Fruit fly (Drosophila melanogaster): Measurements from ENCODE around the gene mTerf5.
A peak's percentile ranks its signal among the peaks of the same experiment; 100 is the strongest.

Gene mTerf5

DNA sequence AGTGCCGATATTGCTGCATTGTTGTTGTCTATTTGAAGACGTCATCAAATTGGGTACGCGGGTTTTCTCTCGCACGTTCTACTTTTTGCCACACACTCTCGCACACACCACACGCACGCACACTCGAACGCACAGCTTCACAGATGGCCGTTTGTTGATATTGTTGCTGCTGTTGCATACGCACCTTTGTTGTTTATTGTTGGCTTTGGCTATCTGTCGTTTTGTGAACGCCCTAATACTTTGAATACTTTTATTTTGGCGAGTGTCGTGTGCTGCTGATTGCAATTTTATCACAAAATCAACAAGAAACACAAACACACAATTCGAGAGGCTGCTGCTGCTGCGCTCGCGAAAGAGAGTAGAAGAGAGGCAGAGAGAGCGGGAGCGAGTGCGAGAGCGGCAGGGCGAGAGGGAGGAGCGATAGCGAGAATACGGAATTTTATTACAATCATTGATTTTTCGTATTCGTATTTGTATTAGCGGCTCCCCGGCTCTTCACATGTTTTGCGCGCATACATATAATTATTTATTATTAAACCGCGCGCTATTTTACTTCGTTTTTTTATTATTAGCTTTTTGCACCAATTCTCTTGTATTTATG lies 24.9 kb downstream of the mTerf5 start (continued):
- TF ChIP-seq CoRest (tag; optimal IDR thresholded peaks at IDR 0.05) (peak; percentile 7), Oaz (GFP tag; IDR thresholded peaks at IDR 0.05) (no peak), Rfx (GFP tag; IDR thresholded peaks at IDR 0.05) (no peak), ewg (GFP tag; optimal IDR thresholded peaks at IDR 0.05) (peak; percentile 50), Ets97D (GFP tag; optimal IDR thresholded peaks at IDR 0.05) (peak; percentile 25), Fer1 (GFP tag; optimal IDR thresholded peaks at IDR 0.05) (peak; percentile 83), CG13894 (tag; optimal IDR thresholded peaks at IDR 0.05) (no peak), CG15696 (tag; optimal IDR thresholded peaks at IDR 0.05) (peak; percentile 57), nom (GFP tag; optimal IDR thresholded peaks at IDR 0.05) (peak; percentile 49), ftz-f1 (GFP tag; optimal IDR thresholded peaks at IDR 0.05) (no peak), MTF-1 (GFP tag; optimal IDR thresholded peaks at IDR 0.05; ENCODE audit: borderline replicate concordance) (peak; percentile 48), gt (GFP tag; IDR thresholded peaks at IDR 0.05) (no peak), dmrt99B (tag; optimal IDR thresholded peaks at IDR 0.05) (peak; percentile 30), CG7963 (GFP tag; IDR thresholded peaks at IDR 0.05; ENCODE audit: partially characterized antibody) (no peak), CG4820 (GFP tag; optimal IDR thresholded peaks at IDR 0.05) (peak; percentile 10), disco-r (GFP tag; optimal IDR thresholded peaks at IDR 0.05) (peak; percentile 31), lab (GFP tag; optimal IDR thresholded peaks at IDR 0.05) (peak; percentile 45), CG17328 (GFP tag; IDR thresholded peaks at IDR 0.05) (no peak), CG9876 (GFP tag; optimal IDR thresholded peaks at IDR 0.05) (no peak), CG7839 (tag; optimal IDR thresholded peaks at IDR 0.05) (no peak), HLHmδ (GFP tag; optimal IDR thresholded peaks at IDR 0.05) (no peak), wor (GFP tag; IDR thresholded peaks at IDR 0.05) (no peak), CG4424 (GFP tag; optimal IDR thresholded peaks at IDR 0.05) (no peak), zen (tag; optimal IDR thresholded peaks at IDR 0.05) (peak; percentile 47), ems (GFP tag; optimal IDR thresholded peaks at IDR 0.05) (peak; percentile 53), Nf-YA (GFP tag; IDR thresholded peaks at IDR 0.05) (no peak), CG18619 (GFP tag; optimal IDR thresholded peaks at IDR 0.05) (peak; percentile 6), grn (GFP tag; optimal IDR thresholded peaks at IDR 0.05) (peak; percentile 56), kni (GFP tag; optimal IDR thresholded peaks at IDR 0.05) (peak; percentile 62), CG12236 (GFP tag; optimal IDR thresholded peaks at IDR 0.05) (peak; percentile 22), CG18599 (GFP tag; optimal IDR thresholded peaks at IDR 0.05) (peak; percentile 61), CG31224 (GFP tag; IDR thresholded peaks at IDR 0.05) (no peak), CG7928 (GFP tag; optimal IDR thresholded peaks at IDR 0.05) (no peak), cg (GFP tag; optimal IDR thresholded peaks at IDR 0.05) (peak; percentile 91), CG11085 (GFP tag; IDR thresholded peaks at IDR 0.05) (no peak), fd96Cb (tag; optimal IDR thresholded peaks at IDR 0.05) (no peak), lilli (GFP tag; optimal IDR thresholded peaks at IDR 0.05) (peak; percentile 26), CG11247 (GFP tag; IDR thresholded peaks at IDR 0.05) (no peak), dimm (GFP tag; IDR thresholded peaks at IDR 0.05) (no peak), chif (GFP tag; optimal IDR thresholded peaks at IDR 0.05) (no peak), CG14860 (GFP tag; IDR thresholded peaks at IDR 0.05; ENCODE audit: partially characterized antibody) (no peak), prd (optimal IDR thresholded peaks at IDR 0.05) (no peak), prd (GFP tag; IDR thresholded peaks at IDR 0.05) (no peak), gsb-n (tag; optimal IDR thresholded peaks at IDR 0.05) (no peak), CG16813 (GFP tag; IDR thresholded peaks at IDR 0.05; ENCODE audit: partially characterized antibody) (no peak), CG12155 (GFP tag; optimal IDR thresholded peaks at IDR 0.05) (peak; percentile 18), CrebB (tag; optimal IDR thresholded peaks at IDR 0.05) (peak; percentile 77), CG17385 (GFP tag; optimal IDR thresholded peaks at IDR 0.05) (no peak), CG6813 (GFP tag; optimal IDR thresholded peaks at IDR 0.05) (peak; percentile 58), Camta (GFP tag; optimal IDR thresholded peaks at IDR 0.05) (peak; percentile 20)
